Fruit fly (Drosophila melanogaster) whole organism, embryonic: ENCODE measurements around the gene c12.1.

Experiments used
- Bdp1 ChIP-seq: fragments of 200-800 bp; sonication (Bioruptor generic); optimal IDR thresholded peaks from 3 replicates; lab custom pipeline; 2016; ENCODE audit warnings: missing biosample characterization, missing genetic modification characterization
- CG11504 ChIP-seq: fragments of 200-800 bp; sonication (Bioruptor generic); optimal IDR thresholded peaks from 3 replicates; lab custom pipeline; 2019; ENCODE audit warnings: missing biosample characterization, mild to moderate bottlenecking, missing genetic modification characterization, moderate library complexity
- CG13123 ChIP-seq: fragments of 200-800 bp; sonication (Bioruptor generic); optimal IDR thresholded peaks from 2 replicates; lab custom pipeline; 2016; ENCODE audit warnings: missing biosample characterization, missing genetic modification characterization
- CG14050 ChIP-seq: fragments of 200-800 bp; sonication (Bioruptor generic); IDR thresholded peaks from 3 replicates; pipeline ENCODE4 v1.3.6; 2022; ENCODE audit warnings: missing biosample characterization, missing genetic modification characterization
- CG15601 ChIP-seq: fragments of 200-800 bp; sonication (Bioruptor generic); optimal IDR thresholded peaks from 3 replicates; lab custom pipeline; 2019; ENCODE audit warnings: missing biosample characterization, mild to moderate bottlenecking, missing genetic modification characterization, moderate library complexity
- CG16813 ChIP-seq: fragments of 200-800 bp; sonication (Bioruptor generic); IDR thresholded peaks from 3 replicates; pipeline ENCODE4 v1.3.6; 2022; ENCODE audit warnings: missing biosample characterization, missing genetic modification characterization; ENCODE audit not compliant: partially characterized antibody
- CG31441 ChIP-seq: fragments of 200-800 bp; sonication (Bioruptor generic); IDR thresholded peaks from 2 replicates; pipeline ENCODE4 v1.3.6; 2022; ENCODE audit warnings: missing biosample characterization, missing genetic modification characterization
- CG3847 ChIP-seq: fragments of 200-800 bp; sonication (Bioruptor generic); IDR thresholded peaks from 2 replicates; pipeline ENCODE4 v1.3.6; 2022; ENCODE audit warnings: missing biosample characterization, missing genetic modification characterization
- CG3995 ChIP-seq: fragments of 200-800 bp; sonication (Bioruptor generic); optimal IDR thresholded peaks from 3 replicates; lab custom pipeline; 2016; ENCODE audit warnings: missing biosample characterization, missing genetic modification characterization
- CG4328 ChIP-seq: fragments of 200-800 bp; sonication (Bioruptor generic); optimal IDR thresholded peaks from 3 replicates; lab custom pipeline; 2017; ENCODE audit warnings: missing biosample characterization, missing genetic modification reagents, missing genetic modification characterization
- CG4360 ChIP-seq: fragments of 200-800 bp; sonication (Bioruptor generic); IDR thresholded peaks from 2 replicates; pipeline ENCODE4 v1.3.6; 2022; ENCODE audit warnings: missing biosample characterization, missing genetic modification characterization
- CG43689 ChIP-seq: fragments of 200-800 bp; sonication (Bioruptor generic); IDR thresholded peaks from 2 replicates; pipeline ENCODE4 v1.3.6; 2022; ENCODE audit warnings: missing biosample characterization, missing genetic modification characterization
- CG4707 ChIP-seq: fragments of 200-800 bp; sonication (Bioruptor generic); optimal IDR thresholded peaks from 2 replicates; lab custom pipeline; 2018; ENCODE audit warnings: missing biosample characterization, mild to moderate bottlenecking, missing genetic modification characterization, moderate library complexity
- CG6854 ChIP-seq: fragments of 200-800 bp; sonication (Bioruptor generic); optimal IDR thresholded peaks from 3 replicates; lab custom pipeline; 2017; ENCODE audit warnings: missing biosample characterization, mild to moderate bottlenecking, missing genetic modification characterization
- CG7372 ChIP-seq: fragments of 200-800 bp; sonication (Bioruptor generic); IDR thresholded peaks from 2 replicates; pipeline ENCODE4 v1.3.6; 2022; ENCODE audit warnings: missing biosample characterization, missing genetic modification characterization
- CG7745 ChIP-seq: fragments of 200-800 bp; sonication (Bioruptor generic); optimal IDR thresholded peaks from 2 replicates; lab custom pipeline; 2018; ENCODE audit warnings: missing biosample characterization, mild to moderate bottlenecking, missing genetic modification characterization, moderate library complexity
- CG7839 ChIP-seq: fragments of 200-800 bp; sonication (Bioruptor generic); optimal IDR thresholded peaks from 3 replicates; lab custom pipeline; 2018; ENCODE audit warnings: missing biosample characterization, mild to moderate bottlenecking, missing genetic modification characterization, moderate library complexity
- CG8290 ChIP-seq, 3 experiments: fragments of 200-800 bp; sonication (Bioruptor generic); optimal IDR thresholded peaks; 2 replicates each; lab custom pipeline; 2016 to 2019; ENCODE audit warnings: missing biosample characterization in 3 of 3, missing genetic modification characterization in 3 of 3, mild to moderate bottlenecking in 2 of 3, moderate library complexity in 1 of 3
- CG8924 ChIP-seq: fragments of 200-800 bp; optimal IDR thresholded peaks from 3 replicates; lab custom pipeline; 2019; ENCODE audit warnings: missing biosample characterization, mild to moderate bottlenecking, missing genetic modification characterization, moderate library complexity
- CG8944 ChIP-seq: fragments of 200-800 bp; sonication (Bioruptor generic); optimal IDR thresholded peaks from 3 replicates; lab custom pipeline; 2016; ENCODE audit warnings: missing biosample characterization, missing genetic modification characterization
- CG9876 ChIP-seq: fragments of 200-800 bp; sonication (Bioruptor generic); optimal IDR thresholded peaks from 2 replicates; lab custom pipeline; 2016; ENCODE audit warnings: missing biosample characterization, missing genetic modification characterization
- CHES-1-like ChIP-seq: fragments of 200-800 bp; sonication (Bioruptor generic); optimal IDR thresholded peaks from 2 replicates; lab custom pipeline; 2016; ENCODE audit warnings: missing biosample characterization, missing genetic modification characterization
- HLH4C ChIP-seq: fragments of 200-800 bp; sonication (Bioruptor generic); IDR thresholded peaks from 3 replicates; pipeline ENCODE4 v1.3.6; 2022; ENCODE audit warnings: missing biosample characterization, missing genetic modification characterization; ENCODE audit not compliant: partially characterized antibody
- NC2β ChIP-seq: fragments of 200-800 bp; sonication (Bioruptor generic); optimal IDR thresholded peaks from 2 replicates; lab custom pipeline; 2016; ENCODE audit warnings: missing biosample characterization, missing genetic modification characterization
- Sox102F ChIP-seq: fragments of 200-800 bp; sonication (Bioruptor generic); optimal IDR thresholded peaks from 2 replicates; lab custom pipeline; 2018; ENCODE audit warnings: missing biosample characterization, mild to moderate bottlenecking, missing genetic modification characterization, moderate library complexity
- Ssrp ChIP-seq: fragments of 200-800 bp; sonication (Bioruptor generic); optimal IDR thresholded peaks from 2 replicates; lab custom pipeline; 2018; ENCODE audit warnings: missing biosample characterization, mild to moderate bottlenecking, missing genetic modification characterization, moderate library complexity
- Tbp ChIP-seq: fragments of >200 bp; optimal IDR thresholded peaks from 2 replicates; lab custom pipeline; 2018; ENCODE audit warnings: missing biosample characterization, missing genetic modification characterization
- YL-1 ChIP-seq: fragments of 200-800 bp; sonication (Bioruptor generic); optimal IDR thresholded peaks from 3 replicates; lab custom pipeline; 2017; ENCODE audit warnings: missing biosample characterization, mild to moderate bottlenecking, missing genetic modification characterization
- aop ChIP-seq: fragments of 200-800 bp; sonication (Bioruptor generic); IDR thresholded peaks from 2 replicates; pipeline ENCODE4 v1.3.6; 2022; ENCODE audit warnings: missing biosample characterization, missing genetic modification characterization
- ato ChIP-seq: fragments of 200-800 bp; sonication (Bioruptor generic); IDR thresholded peaks from 2 replicates; pipeline ENCODE4 v1.3.6; 2022; ENCODE audit warnings: missing biosample characterization, missing genetic modification characterization; ENCODE audit not compliant: partially characterized antibody
- az2 ChIP-seq: fragments of 200-800 bp; sonication (Bioruptor generic); optimal IDR thresholded peaks from 3 replicates; lab custom pipeline; 2016; ENCODE audit warnings: missing biosample characterization, missing genetic modification characterization
- bsh ChIP-seq, 2 experiments: fragments of 200-800 bp; sonication (Bioruptor generic); optimal IDR thresholded peaks; 2 replicates each; lab custom pipeline; 2017 to 2018; ENCODE audit warnings: mild to moderate bottlenecking in 2 of 2, missing biosample characterization in 2 of 2, missing genetic modification characterization in 2 of 2, moderate library complexity in 1 of 2
- chinmo ChIP-seq: fragments of 200-800 bp; sonication (Bioruptor generic); IDR thresholded peaks from 4 replicates; pipeline ENCODE4 v1.3.6; 2022; ENCODE audit warnings: missing biosample characterization, missing genetic modification characterization; ENCODE audit not compliant: partially characterized antibody
- crp ChIP-seq, 2 experiments: fragments of 200-800 bp; sonication (Bioruptor generic); optimal IDR thresholded peaks; 2 replicates in 1 of 2; 3 replicates in 1 of 2; lab custom pipeline; 2017; ENCODE audit warnings: missing biosample characterization in 2 of 2, missing genetic modification characterization in 2 of 2, mild to moderate bottlenecking in 1 of 2, moderate library complexity in 1 of 2
- dpn ChIP-seq, 2 experiments: fragments of 200-800 bp; sonication (Bioruptor generic); optimal IDR thresholded peaks; 3 replicates each; lab custom pipeline; 2016; ENCODE audit warnings: missing biosample characterization in 2 of 2, missing genetic modification characterization in 2 of 2
- hbn ChIP-seq: fragments of 200-800 bp; sonication (Bioruptor generic); IDR thresholded peaks from 2 replicates; pipeline ENCODE4 v1.3.6; 2022; ENCODE audit warnings: missing biosample characterization, missing genetic modification characterization; ENCODE audit not compliant: partially characterized antibody
- lola ChIP-seq, 3 experiments: fragments of >200 bp in 2 of 3; fragments of 200-800 bp in 1 of 3; sonication (Bioruptor generic) in 1 of 3; optimal IDR thresholded peaks; 2 replicates each; lab custom pipeline; 2017 to 2019; ENCODE audit warnings: missing biosample characterization in 3 of 3, missing genetic modification characterization in 3 of 3, mild to moderate bottlenecking in 1 of 3, moderate library complexity in 1 of 3
- nom ChIP-seq: fragments of 200-800 bp; sonication (Bioruptor generic); optimal IDR thresholded peaks from 2 replicates; lab custom pipeline; 2017; ENCODE audit warnings: missing biosample characterization, missing genetic modification characterization, mild to moderate bottlenecking, moderate library complexity, missing genetic modification reagents
- peb ChIP-seq: fragments of 200-800 bp; sonication (Bioruptor generic); IDR thresholded peaks from 2 replicates; pipeline ENCODE4 v1.3.6; 2022; ENCODE audit warnings: missing biosample characterization, missing genetic modification characterization
- prd ChIP-seq, 3 experiments: fragments of >200 bp in 2 of 3; fragments of 200-800 bp in 1 of 3; sonication (Bioruptor generic) in 1 of 3; optimal IDR thresholded peaks in 2 of 3; IDR thresholded peaks in 1 of 3; 2 replicates in 2 of 3; 3 replicates in 1 of 3; pipeline versions ENCODE4 v1.3.6 to Lab custom; 2017 to 2022; ENCODE audit warnings: missing biosample characterization in 1 of 3, missing genetic modification characterization in 1 of 3
- pum ChIP-seq: fragments of 200-800 bp; sonication (Bioruptor generic); optimal IDR thresholded peaks from 2 replicates; lab custom pipeline; 2016; ENCODE audit warnings: missing biosample characterization, missing genetic modification characterization
- tin ChIP-seq: fragments of 200-800 bp; sonication (Bioruptor generic); optimal IDR thresholded peaks from 3 replicates; lab custom pipeline; 2016; ENCODE audit warnings: missing biosample characterization, missing genetic modification characterization
- tx ChIP-seq: fragments of 200-800 bp; sonication (Bioruptor generic); optimal IDR thresholded peaks from 2 replicates; lab custom pipeline; 2016; ENCODE audit warnings: missing biosample characterization, missing genetic modification characterization
- vfl ChIP-seq: fragments of 200-800 bp; sonication (Bioruptor generic); optimal IDR thresholded peaks from 2 replicates; lab custom pipeline; 2016; ENCODE audit warnings: missing biosample characterization, missing genetic modification characterization
- vnd ChIP-seq: fragments of 200-800 bp; sonication (Bioruptor generic); IDR thresholded peaks from 3 replicates; pipeline ENCODE4 v1.3.6; 2022; ENCODE audit warnings: missing biosample characterization, missing genetic modification characterization; ENCODE audit not compliant: partially characterized antibody
- wek ChIP-seq: fragments of 200-800 bp; sonication (Bioruptor generic); optimal IDR thresholded peaks from 3 replicates; lab custom pipeline; 2018; ENCODE audit warnings: missing biosample characterization, mild to moderate bottlenecking, missing genetic modification characterization, moderate library complexity
- zfh1 ChIP-seq: fragments of 200-800 bp; sonication (Bioruptor generic); IDR thresholded peaks from 3 replicates; pipeline ENCODE4 v1.3.6; 2022; ENCODE audit warnings: missing biosample characterization, missing genetic modification characterization

Gene c12.1

dm6 chrX:9355996-9356708 lies 37.1 kb upstream of the c12.1 start, which contains the start of the genes Zdhhc8 and BCL7-like (continued):
- peak; percentile 35 for TF ChIP-seq Sox102F (GFP tag; lab: Kevin White, UChicago)
- peak; percentile 37 for TF ChIP-seq nom
- peak; percentile 50 for TF ChIP-seq CG4360 (GFP tag; lab: Robert Waterston, UW)
- no peak for TF ChIP-seq vfl (GFP tag; lab: Kevin White, UChicago)
- TF ChIP-seq CG14050 (GFP tag; lab: Robert Waterston, UW): no peak
- TF ChIP-seq CG8944: peak; percentile 41
- TF ChIP-seq ato (GFP tag; lab: Robert Waterston, UW): peak; percentile 97
- no peak for TF ChIP-seq CG6854
- TF ChIP-seq prd (optimal IDR thresholded peaks at IDR 0.05; lab: Kevin White, UChicago): no peak
- TF ChIP-seq prd (GFP tag; IDR thresholded peaks at IDR 0.05; lab: Robert Waterston, UW): peak; percentile 56; the same call in 1 of the 3 replicates
- TF ChIP-seq Tbp (GFP tag; lab: Kevin White, UChicago): no peak
- no peak for TF ChIP-seq CG43689 (GFP tag; lab: Robert Waterston, UW)
- TF ChIP-seq CG3847 (GFP tag; lab: Robert Waterston, UW): peak; percentile 65
- TF ChIP-seq CG7745 (tag; lab: Kevin White, UChicago): no peak
- TF ChIP-seq CG4328 (GFP tag; lab: Kevin White, UChicago): no peak
- peak; percentile 32 for TF ChIP-seq CG13123 (GFP tag; lab: Kevin White, UChicago)
- peak; percentile 28 for TF ChIP-seq CG7839 (tag; lab: Kevin White, UChicago)
- TF ChIP-seq HLH4C (GFP tag; lab: Robert Waterston, UW): peak; percentile 99
- no peak for TF ChIP-seq aop (GFP tag; lab: Robert Waterston, UW)
- no peak for TF ChIP-seq peb
- no peak for TF ChIP-seq CG7372 (GFP tag; lab: Robert Waterston, UW)
- peak; percentile 49 for TF ChIP-seq tx (GFP tag; lab: Kevin White, UChicago)
- TF ChIP-seq CHES-1-like (GFP tag; lab: Kevin White, UChicago): peak; percentile 9
- TF ChIP-seq hbn (GFP tag; lab: Robert Waterston, UW): peak; percentile 91
- no peak for TF ChIP-seq CG11504
- peak; percentile 98 for TF ChIP-seq vnd (GFP tag; lab: Robert Waterston, UW)
- no peak for TF ChIP-seq Ssrp (tag; lab: Kevin White, UChicago)
- TF ChIP-seq CG15601 (tag; lab: Kevin White, UChicago): peak; percentile 41
- peak; percentile 16 for TF ChIP-seq CG8290 (GFP tag; optimal IDR thresholded peaks at IDR 0.05; lab: Kevin White, UChicago)
- no peak for TF ChIP-seq CG8290 (tag; optimal IDR thresholded peaks at IDR 0.05; lab: Kevin White, UChicago)
- peak; percentile 76 for TF ChIP-seq CG3995 (GFP tag; lab: Kevin White, UChicago)
- TF ChIP-seq dpn (GFP tag; optimal IDR thresholded peaks at IDR 0.05; lab: Kevin White, UChicago): peak; percentile 6 to 56
- no peak for TF ChIP-seq wek
- TF ChIP-seq CG16813 (GFP tag; lab: Robert Waterston, UW): peak; percentile 99
- peak; percentile 48 for TF ChIP-seq YL-1 (GFP tag; lab: Kevin White, UChicago)
- peak; percentile 53 for TF ChIP-seq CG8924
- peak; percentile 21 to 33 for TF ChIP-seq bsh (GFP tag; optimal IDR thresholded peaks at IDR 0.05; lab: Kevin White, UChicago)
- peak in 1 of 2 experiments; percentile 29 for TF ChIP-seq crp (GFP tag; optimal IDR thresholded peaks at IDR 0.05; lab: Kevin White, UChicago)
- peak; percentile 29 for TF ChIP-seq CG9876 (GFP tag; lab: Kevin White, UChicago)
- TF ChIP-seq CG4707 (GFP tag; lab: Kevin White, UChicago): no peak
- peak; percentile 47; the same call in 2 of the 3 replicates for TF ChIP-seq zfh1 (GFP tag; lab: Robert Waterston, UW)
- TF ChIP-seq pum (GFP tag; lab: Kevin White, UChicago): peak; percentile 45
- peak; percentile 96 for TF ChIP-seq chinmo (GFP tag; lab: Robert Waterston, UW)
- peak; percentile 28 for TF ChIP-seq Bdp1 (GFP tag; lab: Kevin White, UChicago)
- peak; percentile 24 for TF ChIP-seq tin
- peak; percentile 51; the same call in 1 of the 2 replicates for TF ChIP-seq CG31441 (GFP tag; lab: Robert Waterston, UW)
- peak in 1 of 3 experiments; percentile 21 for TF ChIP-seq lola (GFP tag; optimal IDR thresholded peaks at IDR 0.05; lab: Kevin White, UChicago)
- TF ChIP-seq NC2β: peak; percentile 42
- TF ChIP-seq az2 (GFP tag; lab: Kevin White, UChicago): peak; percentile 44
